Worm (Caenorhabditis elegans) whole organism, L1 larva: ENCODE data around the gene pir-1.

Source experiments
- C04F5.9 ChIP-seq: sonication (generic microtip); optimal IDR thresholded peaks from 2 replicates; lab custom pipeline; 2016; ENCODE audit warnings: missing genetic modification characterization, missing compliant biosample characterization
- C34B4.2 ChIP-seq: sonication (generic microtip); optimal IDR thresholded peaks from 2 replicates; lab custom pipeline; 2017; ENCODE audit warnings: mild to moderate bottlenecking, missing genetic modification characterization, missing compliant biosample characterization
- F16B12.6 ChIP-seq: fragments of 150-350 bp; optimal IDR thresholded peaks from 2 replicates; lab custom pipeline; 2014; ENCODE audit warnings: missing biosample characterization, missing genetic modification characterization
- Y116A8C.19 ChIP-seq: sonication (generic microtip); optimal IDR thresholded peaks from 2 replicates; lab custom pipeline; 2016; ENCODE audit warnings: missing compliant biosample characterization, missing genetic modification characterization, borderline replicate concordance
- aha-1 ChIP-seq: fragments of 150-350 bp; optimal IDR thresholded peaks from 2 replicates; lab custom pipeline; 2014; ENCODE audit warnings: missing biosample characterization, missing genetic modification characterization
- aly-2 ChIP-seq: fragments of 150-350 bp; optimal IDR thresholded peaks from 2 replicates; lab custom pipeline; 2014; ENCODE audit warnings: missing biosample characterization, missing genetic modification characterization
- ama-1 ChIP-seq: fragments of 150-350 bp; optimal IDR thresholded peaks from 2 replicates; lab custom pipeline; 2014
- blmp-1 ChIP-seq: fragments of 150-350 bp; optimal IDR thresholded peaks from 2 replicates; lab custom pipeline; 2014; ENCODE audit warnings: missing biosample characterization, missing genetic modification characterization
- ceh-63 ChIP-seq: fragments of 200-800 bp; sonication (Bioruptor generic); optimal IDR thresholded peaks from 2 replicates; lab custom pipeline; 2018; ENCODE audit warnings: mild to moderate bottlenecking, missing genetic modification characterization, missing compliant biosample characterization
- dpl-1 ChIP-seq, 3 experiments: fragments of 150-350 bp in 2 of 3; sonication (generic microtip) in 1 of 3; optimal IDR thresholded peaks; 2 replicates each; lab custom pipeline; 2014 to 2017; ENCODE audit warnings: missing biosample characterization in 3 of 3, missing genetic modification characterization in 3 of 3, missing genetic modification reagents in 3 of 3
- efl-3 ChIP-seq: fragments of 200-800 bp; sonication (Bioruptor generic); optimal IDR thresholded peaks from 2 replicates; lab custom pipeline; 2018; ENCODE audit warnings: mild to moderate bottlenecking, missing genetic modification characterization, missing compliant biosample characterization
- egl-13 ChIP-seq: sonication (generic microtip); optimal IDR thresholded peaks from 2 replicates; lab custom pipeline; 2016; ENCODE audit warnings: missing genotype, missing genetic modification reagents, missing genetic modification characterization, missing compliant biosample characterization
- elt-3 ChIP-seq, 6 experiments: fragments of 150-350 bp in 1 of 6; sonication (generic microtip); optimal IDR thresholded peaks; 2 replicates each; lab custom pipeline; 2017 to 2018; ENCODE audit warnings: missing biosample characterization in 6 of 6, missing genetic modification characterization in 6 of 6, inconsistent platforms in 1 of 6
- fkh-4 ChIP-seq: sonication (generic microtip); optimal IDR thresholded peaks from 2 replicates; lab custom pipeline; 2016; ENCODE audit warnings: missing compliant biosample characterization, missing genetic modification characterization, borderline replicate concordance
- fos-1 ChIP-seq: fragments of 150-350 bp; optimal IDR thresholded peaks from 2 replicates; lab custom pipeline; 2014; ENCODE audit warnings: missing biosample characterization, missing genetic modification characterization
- grh-1 ChIP-seq: fragments of 200-800 bp; sonication (Bioruptor generic); IDR thresholded peaks from 2 replicates; pipeline ENCODE4 v1.3.6; 2022; ENCODE audit warnings: missing genetic modification reagents, missing genetic modification characterization, missing compliant biosample characterization
- hlh-17 ChIP-seq: fragments of 200-800 bp; sonication (Bioruptor generic); optimal IDR thresholded peaks from 2 replicates; lab custom pipeline; 2018; ENCODE audit warnings: missing genetic modification characterization, mild to moderate bottlenecking, missing compliant biosample characterization, moderate library complexity, borderline replicate concordance
- isw-1 ChIP-seq: fragments of 200-800 bp; sonication (Bioruptor generic); IDR thresholded peaks from 2 replicates; pipeline ENCODE4 v1.3.6; 2022; ENCODE audit warnings: missing genetic modification characterization, missing compliant biosample characterization
- lin-13 ChIP-seq: fragments of 150-350 bp; optimal IDR thresholded peaks from 2 replicates; lab custom pipeline; 2014; ENCODE audit warnings: missing biosample characterization, missing genetic modification reagents, missing genetic modification characterization
- lin-14 ChIP-seq: fragments of 200-800 bp; sonication (Bioruptor generic); optimal IDR thresholded peaks from 2 replicates; lab custom pipeline; 2018; ENCODE audit warnings: mild to moderate bottlenecking, missing genetic modification characterization, moderate library complexity, missing compliant biosample characterization
- lin-35 ChIP-seq, 2 experiments: fragments of 150-350 bp; optimal IDR thresholded peaks; 2 replicates each; lab custom pipeline; 2014; ENCODE audit warnings: missing biosample characterization in 2 of 2, missing genetic modification characterization in 2 of 2, missing genetic modification reagents in 2 of 2
- lin-39 ChIP-seq: fragments of 150-350 bp; optimal IDR thresholded peaks from 2 replicates; lab custom pipeline; 2014; ENCODE audit warnings: missing biosample characterization, missing genetic modification reagents, missing genetic modification characterization
- lsy-2 ChIP-seq, 2 experiments: fragments of 150-350 bp; optimal IDR thresholded peaks; 2 replicates each; lab custom pipeline; 2014; ENCODE audit warnings: missing biosample characterization in 2 of 2, missing genetic modification characterization in 2 of 2
- mab-9 ChIP-seq: fragments of 200-800 bp; sonication (Bioruptor generic); IDR thresholded peaks from 2 replicates; pipeline ENCODE4 v1.3.6; 2022; ENCODE audit warnings: missing genetic modification reagents, missing genetic modification characterization, missing compliant biosample characterization
- mef-2 ChIP-seq: fragments of 150-350 bp; optimal IDR thresholded peaks from 2 replicates; lab custom pipeline; 2014; ENCODE audit warnings: missing biosample characterization, missing genetic modification characterization
- nhr-20 ChIP-seq: sonication (generic microtip); optimal IDR thresholded peaks from 2 replicates; lab custom pipeline; 2016; ENCODE audit warnings: mild to moderate bottlenecking, missing genetic modification characterization, missing compliant biosample characterization
- nhr-237 ChIP-seq: fragments of 150-350 bp; optimal IDR thresholded peaks from 2 replicates; lab custom pipeline; 2014; ENCODE audit warnings: missing biosample characterization, missing genetic modification characterization
- nhr-28 ChIP-seq: fragments of 150-350 bp; optimal IDR thresholded peaks from 2 replicates; lab custom pipeline; 2014; ENCODE audit warnings: missing biosample characterization, missing genetic modification characterization
- nhr-71 ChIP-seq: sonication (generic microtip); optimal IDR thresholded peaks from 2 replicates; lab custom pipeline; 2016; ENCODE audit warnings: mild to moderate bottlenecking, missing genetic modification characterization, moderate library complexity, missing compliant biosample characterization
- nhr-77 ChIP-seq: fragments of 150-350 bp; optimal IDR thresholded peaks from 2 replicates; lab custom pipeline; 2014; ENCODE audit warnings: missing biosample characterization, missing genetic modification characterization
- nhr-84 ChIP-seq: sonication (generic microtip); optimal IDR thresholded peaks from 2 replicates; lab custom pipeline; 2017; ENCODE audit warnings: missing biosample characterization, missing genetic modification characterization
- nhr-85 ChIP-seq: sonication (generic microtip); peaks from one replicate; lab custom pipeline; 2016; ENCODE audit warnings: missing genetic modification characterization, inconsistent platforms, missing compliant biosample characterization
- nhr-90 ChIP-seq: sonication (generic microtip); optimal IDR thresholded peaks from 2 replicates; lab custom pipeline; 2016; ENCODE audit warnings: mild to moderate bottlenecking, missing genetic modification characterization, missing compliant biosample characterization; ENCODE audit not compliant: poor library complexity
- pax-3 ChIP-seq: fragments of 200-800 bp; sonication (Bioruptor generic); optimal IDR thresholded peaks from 2 replicates; lab custom pipeline; 2018; ENCODE audit warnings: mild to moderate bottlenecking, missing genetic modification characterization, moderate library complexity, missing compliant biosample characterization
- pqm-1 ChIP-seq: sonication (generic microtip); optimal IDR thresholded peaks from 3 replicates; lab custom pipeline; 2017; ENCODE audit warnings: missing biosample characterization, missing genetic modification characterization
- rnt-1 ChIP-seq: sonication (generic microtip); optimal IDR thresholded peaks from 2 replicates; lab custom pipeline; 2016; ENCODE audit warnings: mild to moderate bottlenecking, missing genetic modification characterization, moderate library complexity, missing compliant biosample characterization
- snu-23 ChIP-seq: sonication (generic microtip); optimal IDR thresholded peaks from 2 replicates; lab custom pipeline; 2016; ENCODE audit warnings: missing genetic modification characterization, missing compliant biosample characterization
- swsn-7 ChIP-seq: sonication (generic microtip); optimal IDR thresholded peaks from 2 replicates; lab custom pipeline; 2016; ENCODE audit warnings: missing genetic modification characterization, missing compliant biosample characterization
- unc-98 ChIP-seq: fragments of 200-800 bp; sonication (Bioruptor generic); IDR thresholded peaks from 2 replicates; pipeline ENCODE4 v1.3.6; 2022; ENCODE audit warnings: missing genetic modification characterization, missing compliant biosample characterization
- xbp-1 ChIP-seq: sonication (generic microtip); optimal IDR thresholded peaks from 2 replicates; lab custom pipeline; 2016; ENCODE audit warnings: missing genetic modification characterization, missing compliant biosample characterization
- zag-1 ChIP-seq: fragments of 150-350 bp; optimal IDR thresholded peaks from 2 replicates; lab custom pipeline; 2014; ENCODE audit warnings: missing biosample characterization, missing genetic modification characterization
- zip-4 ChIP-seq: fragments of 200-800 bp; sonication (Bioruptor generic); optimal IDR thresholded peaks from 2 replicates; lab custom pipeline; 2018; ENCODE audit warnings: mild to moderate bottlenecking, missing genetic modification characterization, moderate library complexity, missing compliant biosample characterization
- ztf-11 ChIP-seq, 2 experiments: sonication (generic microtip); optimal IDR thresholded peaks; 2 replicates each; lab custom pipeline; 2016 to 2017; ENCODE audit warnings: missing genetic modification characterization in 2 of 2, missing biosample characterization in 1 of 2, missing compliant biosample characterization in 1 of 2
- ztf-4 ChIP-seq: fragments of 150-350 bp; optimal IDR thresholded peaks from 2 replicates; lab custom pipeline; 2014; ENCODE audit warnings: missing biosample characterization, missing genetic modification characterization

pir-1 gene

ce11 chrII:9148079-9148478, 29.0 kb upstream of the pir-1 start:
- TF ChIP-seq elt-3 (tag; optimal IDR thresholded peaks at IDR 0.05; lab: Kevin White, UChicago) = peak in 1 of 6 experiments; percentile 64
- TF ChIP-seq nhr-84 (tag; lab: Kevin White, UChicago) = no peak
- TF ChIP-seq blmp-1 = peak; percentile 77
- no peak for TF ChIP-seq ztf-4 (tag; lab: Kevin White, UChicago)
- TF ChIP-seq lin-14 (GFP tag; lab: Kevin White, UChicago) = peak; percentile 19
- TF ChIP-seq nhr-237 (tag; lab: Kevin White, UChicago) = no peak
- TF ChIP-seq unc-98 (GFP tag; lab: Robert Waterston, UW) = no peak
- TF ChIP-seq swsn-7 (tag; lab: Kevin White, UChicago) = no peak
- no peak for TF ChIP-seq nhr-85 (tag; lab: Kevin White, UChicago)

ce11 chrII:9152231-9152630, 24.9 kb upstream of the pir-1 start, which contains the start of gene col-78:
col-78 (plus strand) TSS chrII:9152531.
- TF ChIP-seq dpl-1 (GFP tag; optimal IDR thresholded peaks at IDR 0.05; lab: Kevin White, UChicago) (no peak), efl-3 (GFP tag; lab: Kevin White, UChicago) (no peak), pqm-1 (tag; lab: Kevin White, UChicago) (no peak), rnt-1 (tag; lab: Kevin White, UChicago) (no peak), nhr-71 (tag; lab: Kevin White, UChicago) (no peak), C04F5.9 (tag; lab: Kevin White, UChicago) (no peak), mef-2 (tag; lab: Kevin White, UChicago) (no peak)

DNA sequence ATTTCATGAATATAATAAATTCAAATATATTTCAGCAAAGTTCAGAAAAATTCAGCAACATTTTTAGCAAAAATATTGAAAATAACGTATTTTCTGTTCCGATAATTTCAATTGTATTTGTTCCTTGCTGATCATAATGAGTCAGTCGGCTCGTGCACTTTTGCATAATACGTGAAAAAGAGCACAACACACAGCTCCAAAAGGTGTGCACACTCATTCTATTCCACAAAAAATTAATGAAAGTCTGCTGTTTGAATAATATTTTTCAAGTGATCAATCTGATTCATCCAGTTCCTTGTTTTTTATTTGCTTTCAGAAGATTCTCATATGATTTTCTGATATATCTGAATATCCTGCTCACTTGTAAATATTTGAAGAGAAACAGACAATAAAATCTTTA, 22.8 kb upstream of the pir-1 start:
- TF ChIP-seq zag-1 (tag; lab: Kevin White, UChicago) = no peak
- no peak for TF ChIP-seq rnt-1 (tag; lab: Kevin White, UChicago)
- TF ChIP-seq nhr-84 (tag; lab: Kevin White, UChicago) = no peak
- no peak for TF ChIP-seq pax-3 (tag; lab: Kevin White, UChicago)
- no peak for TF ChIP-seq Y116A8C.19 (tag; lab: Kevin White, UChicago)
- TF ChIP-seq grh-1 (GFP tag; lab: Robert Waterston, UW) = no peak
- TF ChIP-seq isw-1 (GFP tag; lab: Robert Waterston, UW) = no peak
- TF ChIP-seq, all 84 proteins: peak for 0

- TF ChIP-seq lin-13 (GFP tag; lab: Kevin White, UChicago) (no peak), lin-35 (GFP tag; optimal IDR thresholded peaks at IDR 0.05; lab: Kevin White, UChicago) (peak in 1 of 2 experiments; percentile 19), nhr-20 (tag; lab: Kevin White, UChicago) (peak; percentile 65), elt-3 (tag; optimal IDR thresholded peaks at IDR 0.05; lab: Kevin White, UChicago) (peak in 1 of 6 experiments; percentile 47), nhr-28 (tag; lab: Kevin White, UChicago) (no peak), nhr-237 (tag; lab: Kevin White, UChicago) (no peak), zag-1 (tag; lab: Kevin White, UChicago) (no peak), C34B4.2 (tag; lab: Kevin White, UChicago) (no peak), F16B12.6 (tag; lab: Kevin White, UChicago) (no peak), nhr-71 (tag; lab: Kevin White, UChicago) (peak; percentile 24), dpl-1 (GFP tag; optimal IDR thresholded peaks at IDR 0.05; lab: Kevin White, UChicago) (no peak), lin-39 (tag; lab: Kevin White, UChicago) (no peak), fos-1 (tag; lab: Kevin White, UChicago) (no peak), pax-3 (tag; lab: Kevin White, UChicago) (no peak), snu-23 (GFP tag; lab: Kevin White, UChicago) (peak; percentile 2), lsy-2 (tag; optimal IDR thresholded peaks at IDR 0.05; lab: Kevin White, UChicago) (no peak), Y116A8C.19 (tag; lab: Kevin White, UChicago) (no peak), rnt-1 (tag; lab: Kevin White, UChicago) (no peak), fkh-4 (no peak), hlh-17 (no peak), egl-13 (tag; lab: Kevin White, UChicago) (no peak), ama-1 (lab: Kevin White, UChicago) (no peak), aly-2 (tag; lab: Kevin White, UChicago) (no peak), efl-3 (GFP tag; lab: Kevin White, UChicago) (no peak), xbp-1 (tag; lab: Kevin White, UChicago) (no peak), ztf-11 (tag; optimal IDR thresholded peaks at IDR 0.05; lab: Kevin White, UChicago) (no peak), aha-1 (tag; lab: Kevin White, UChicago) (peak; percentile 49), mab-9 (GFP tag; lab: Robert Waterston, UW) (no peak), swsn-7 (tag; lab: Kevin White, UChicago) (no peak), ceh-63 (GFP tag; lab: Kevin White, UChicago) (no peak), lin-14 (GFP tag; lab: Kevin White, UChicago) (peak; percentile 10), nhr-77 (no peak), blmp-1 (peak; percentile 27), nhr-90 (tag; lab: Kevin White, UChicago) (peak; percentile 18), zip-4 (GFP tag; lab: Kevin White, UChicago) (no peak)
These were observed 20.8 kb upstream of the pir-1 start for ce11 chrII:9156277-9156676.
